Worm (Caenorhabditis elegans) whole organism, L4 larva: Measurements from ENCODE around the gene F44G4.1.

Source experiments
- F26F4.8 ChIP-seq: fragments of 200-800 bp; sonication (Bioruptor generic); conservative IDR thresholded peaks from 2 replicates; pipeline ENCODE4 v1.3.6; 2022; ENCODE audit warnings: missing genetic modification characterization, missing compliant biosample characterization
- F37D6.2 ChIP-seq: sonication (generic microtip); optimal IDR thresholded peaks from 2 replicates; lab custom pipeline; 2016; ENCODE audit warnings: mild to moderate bottlenecking, missing genetic modification characterization, missing compliant biosample characterization
- Y105C5A.15 ChIP-seq: fragments of 200-800 bp; sonication (Bioruptor generic); IDR thresholded peaks from 2 replicates; pipeline ENCODE4 v1.3.6; 2022; ENCODE audit warnings: missing genetic modification characterization, missing compliant biosample characterization
- aha-1 ChIP-seq: fragments of 150-350 bp; peaks from one replicate; lab custom pipeline; 2014; ENCODE audit warnings: missing biosample characterization, missing genetic modification characterization
- ama-1 ChIP-seq: fragments of 150-350 bp; optimal IDR thresholded peaks from 2 replicates; lab custom pipeline; 2014; ENCODE audit warnings: inconsistent platforms, mixed read lengths
- arid-1 ChIP-seq: fragments of 200-800 bp; sonication (Bioruptor generic); conservative IDR thresholded peaks from 2 replicates; pipeline ENCODE4 v1.3.6; 2022; ENCODE audit warnings: missing genetic modification reagents, missing genetic modification characterization, missing compliant biosample characterization
- attf-4 ChIP-seq: sonication (generic microtip); optimal IDR thresholded peaks from 3 replicates; lab custom pipeline; 2017; ENCODE audit warnings: missing biosample characterization, missing genetic modification characterization
- ceh-28 ChIP-seq: fragments of 150-350 bp; optimal IDR thresholded peaks from 2 replicates; lab custom pipeline; 2014; ENCODE audit warnings: missing biosample characterization, missing genetic modification reagents, missing genetic modification characterization
- ceh-62 ChIP-seq: sonication (generic microtip); optimal IDR thresholded peaks from 2 replicates; lab custom pipeline; 2017; ENCODE audit warnings: missing biosample characterization, missing genetic modification characterization
- ces-1 ChIP-seq: fragments of 150-350 bp; sonication (generic microtip); optimal IDR thresholded peaks from 4 replicates; lab custom pipeline; 2014; ENCODE audit warnings: missing biosample characterization, missing genetic modification reagents, missing genetic modification characterization
- cey-2 ChIP-seq: sonication (generic microtip); optimal IDR thresholded peaks from 3 replicates; lab custom pipeline; 2017; ENCODE audit warnings: missing genetic modification characterization, mild to moderate bottlenecking, missing compliant biosample characterization, antibody characterized with exemption, borderline replicate concordance; ENCODE audit not compliant: insufficient read depth
- ctbp-1 ChIP-seq: fragments of 200-800 bp; sonication (Bioruptor generic); IDR thresholded peaks from 2 replicates; pipeline ENCODE4 v1.3.6; 2022; ENCODE audit warnings: missing genetic modification reagents, missing genetic modification characterization, missing compliant biosample characterization
- daf-12 ChIP-seq: fragments of 150-350 bp; optimal IDR thresholded peaks from 2 replicates; lab custom pipeline; 2014; ENCODE audit warnings: missing biosample characterization, missing genetic modification reagents, missing genetic modification characterization
- daf-8 ChIP-seq: fragments of 200-800 bp; sonication (Bioruptor generic); IDR thresholded peaks from 2 replicates; pipeline ENCODE4 v1.3.6; 2022; ENCODE audit warnings: missing genetic modification characterization, missing compliant biosample characterization
- dmd-8 ChIP-seq: fragments of 200-800 bp; sonication (Bioruptor generic); IDR thresholded peaks from 2 replicates; pipeline ENCODE4 v1.3.6; 2022; ENCODE audit warnings: missing genetic modification characterization, missing compliant biosample characterization
- dmd-9 ChIP-seq: fragments of 200-800 bp; sonication (Bioruptor generic); IDR thresholded peaks from 2 replicates; pipeline ENCODE4 v1.3.6; 2022; ENCODE audit warnings: missing genetic modification reagents, missing genetic modification characterization, missing compliant biosample characterization
- dpl-1 ChIP-seq: fragments of 150-350 bp; optimal IDR thresholded peaks from 2 replicates; lab custom pipeline; 2014; ENCODE audit warnings: missing biosample characterization, missing genetic modification reagents, missing genetic modification characterization
- dve-1 ChIP-seq: sonication (generic microtip); optimal IDR thresholded peaks from 2 replicates; lab custom pipeline; 2017; ENCODE audit warnings: antibody characterized with exemption, mild to moderate bottlenecking, missing genetic modification characterization, missing compliant biosample characterization; ENCODE audit not compliant: insufficient read depth
- egl-27 ChIP-seq: sonication (generic microtip); optimal IDR thresholded peaks from 3 replicates; lab custom pipeline; 2017; ENCODE audit warnings: missing biosample characterization, missing genetic modification reagents, missing genetic modification characterization
- fos-1 ChIP-seq: fragments of 150-350 bp; optimal IDR thresholded peaks from 2 replicates; lab custom pipeline; 2014; ENCODE audit warnings: missing biosample characterization, missing genetic modification characterization
- gei-8 ChIP-seq: fragments of 200-800 bp; sonication (Bioruptor generic); optimal IDR thresholded peaks from 2 replicates; lab custom pipeline; 2018; ENCODE audit warnings: mild to moderate bottlenecking, missing genetic modification characterization, missing compliant biosample characterization
- hlh-11 ChIP-seq: fragments of 200-800 bp; sonication (Bioruptor generic); optimal IDR thresholded peaks from 2 replicates; lab custom pipeline; 2018; ENCODE audit warnings: mild to moderate bottlenecking, missing genetic modification characterization, missing compliant biosample characterization
- lin-1 ChIP-seq: fragments of 200-800 bp; sonication (Bioruptor generic); IDR thresholded peaks from 2 replicates; pipeline ENCODE4 v1.3.6; 2022; ENCODE audit warnings: missing genetic modification reagents, missing genetic modification characterization, missing compliant biosample characterization
- lin-15B ChIP-seq: fragments of 150-350 bp; sonication (generic microtip); optimal IDR thresholded peaks from 3 replicates; lab custom pipeline; 2014; ENCODE audit warnings: missing biosample characterization, missing genetic modification characterization
- lin-38 ChIP-seq: fragments of 200-800 bp; sonication (Bioruptor generic); IDR thresholded peaks from 2 replicates; pipeline ENCODE4 v1.3.6; 2022; ENCODE audit warnings: missing genetic modification reagents, missing genetic modification characterization, missing compliant biosample characterization
- lsy-2 ChIP-seq, 2 experiments: fragments of 150-350 bp in 1 of 2; sonication (generic microtip) in 1 of 2; optimal IDR thresholded peaks; 2 replicates each; lab custom pipeline; 2014 to 2017; ENCODE audit warnings: missing biosample characterization in 2 of 2, missing genetic modification characterization in 2 of 2
- madf-9 ChIP-seq: fragments of 200-800 bp; sonication (Bioruptor generic); conservative IDR thresholded peaks from 2 replicates; pipeline ENCODE4 v1.3.6; 2022; ENCODE audit warnings: missing genetic modification reagents, missing genetic modification characterization, missing compliant biosample characterization
- mxl-2 ChIP-seq: fragments of 200-800 bp; sonication (Bioruptor generic); conservative IDR thresholded peaks from 2 replicates; pipeline ENCODE4 v1.3.6; 2022; ENCODE audit warnings: missing genetic modification reagents, missing genetic modification characterization, missing compliant biosample characterization
- nhr-10 ChIP-seq: fragments of 150-350 bp; optimal IDR thresholded peaks from 2 replicates; lab custom pipeline; 2014; ENCODE audit warnings: missing biosample characterization, missing genetic modification characterization
- nhr-102 ChIP-seq: sonication (generic microtip); optimal IDR thresholded peaks from 2 replicates; lab custom pipeline; 2016; ENCODE audit warnings: mild to moderate bottlenecking, missing genetic modification characterization, moderate library complexity, missing compliant biosample characterization
- nhr-11 ChIP-seq: fragments of 150-350 bp; optimal IDR thresholded peaks from 2 replicates; lab custom pipeline; 2014; ENCODE audit warnings: missing biosample characterization, missing genetic modification characterization
- nhr-237 ChIP-seq: sonication (generic microtip); optimal IDR thresholded peaks from 2 replicates; lab custom pipeline; 2017; ENCODE audit warnings: missing biosample characterization, missing genetic modification characterization
- nhr-28 ChIP-seq: fragments of 150-350 bp; optimal IDR thresholded peaks from 2 replicates; lab custom pipeline; 2014; ENCODE audit warnings: missing biosample characterization, missing genetic modification characterization
- nhr-41 ChIP-seq: fragments of 200-800 bp; sonication (Bioruptor generic); IDR thresholded peaks from 2 replicates; pipeline ENCODE4 v1.3.6; 2022; ENCODE audit warnings: missing genetic modification reagents, missing genetic modification characterization, missing compliant biosample characterization
- nhr-48 ChIP-seq: sonication (generic microtip); optimal IDR thresholded peaks from 2 replicates; lab custom pipeline; 2016; ENCODE audit warnings: mild to moderate bottlenecking, missing genetic modification characterization, missing compliant biosample characterization
- nhr-6 ChIP-seq: fragments of 150-350 bp; optimal IDR thresholded peaks from 2 replicates; lab custom pipeline; 2014; ENCODE audit warnings: missing biosample characterization, missing genetic modification characterization
- saeg-2 ChIP-seq: fragments of 200-800 bp; sonication (Bioruptor generic); IDR thresholded peaks from 2 replicates; pipeline ENCODE4 v1.3.6; 2022; ENCODE audit warnings: missing genetic modification reagents, missing genetic modification characterization, missing compliant biosample characterization
- skn-1 ChIP-seq: fragments of 150-350 bp; optimal IDR thresholded peaks from 2 replicates; lab custom pipeline; 2014; ENCODE audit warnings: missing biosample characterization, missing genetic modification characterization
- spr-1 ChIP-seq: sonication (generic microtip); optimal IDR thresholded peaks from 2 replicates; lab custom pipeline; 2016; ENCODE audit warnings: mild to moderate bottlenecking, missing genetic modification characterization, missing compliant biosample characterization
- tag-97 ChIP-seq: fragments of 200-800 bp; sonication (Bioruptor generic); IDR thresholded peaks from 2 replicates; pipeline ENCODE4 v1.3.6; 2022; ENCODE audit warnings: missing genetic modification characterization, missing compliant biosample characterization
- tra-1 ChIP-seq: fragments of 200-800 bp; sonication (Bioruptor generic); IDR thresholded peaks from 2 replicates; pipeline ENCODE4 v1.3.6; 2022; ENCODE audit warnings: missing genetic modification reagents, missing genetic modification characterization, missing compliant biosample characterization
- unc-130 ChIP-seq: sonication (generic microtip); optimal IDR thresholded peaks from 2 replicates; lab custom pipeline; 2016; ENCODE audit warnings: missing genetic modification reagents, missing genetic modification characterization, missing compliant biosample characterization
- unc-39 ChIP-seq: sonication (generic microtip); optimal IDR thresholded peaks from 2 replicates; lab custom pipeline; 2017; ENCODE audit warnings: missing biosample characterization, missing genetic modification characterization
- unc-62 ChIP-seq, 3 experiments: fragments of 150-350 bp in 1 of 3; sonication (generic microtip); optimal IDR thresholded peaks in 2 of 3; peaks in 1 of 3; 1 replicate in 1 of 3; 2 replicates in 2 of 3; lab custom pipeline; 2014 to 2017; ENCODE audit warnings: missing biosample characterization in 3 of 3, missing genetic modification characterization in 3 of 3, missing genetic modification reagents in 3 of 3, missing genotype in 1 of 3
- vab-7 ChIP-seq: fragments of 200-800 bp; sonication (Bioruptor generic); IDR thresholded peaks from 2 replicates; pipeline ENCODE4 v1.3.6; 2022; ENCODE audit warnings: missing genetic modification reagents, missing genetic modification characterization, missing compliant biosample characterization
- zag-1 ChIP-seq: fragments of 150-350 bp; optimal IDR thresholded peaks from 2 replicates; lab custom pipeline; 2014; ENCODE audit warnings: missing biosample characterization, missing genetic modification characterization
- zfp-3 ChIP-seq: fragments of 200-800 bp; sonication (Bioruptor generic); conservative IDR thresholded peaks from 2 replicates; pipeline ENCODE4 v1.3.6; 2022; ENCODE audit warnings: missing genetic modification reagents, missing genetic modification characterization, missing compliant biosample characterization
- zip-11 ChIP-seq: fragments of 200-800 bp; sonication (Bioruptor generic); IDR thresholded peaks from 2 replicates; pipeline ENCODE4 v1.3.6; 2022; ENCODE audit warnings: missing genetic modification characterization, missing compliant biosample characterization
- zip-2 ChIP-seq: fragments of 150-350 bp; optimal IDR thresholded peaks from 2 replicates; lab custom pipeline; 2014; ENCODE audit warnings: missing biosample characterization, missing genetic modification characterization
- ztf-7 ChIP-seq: fragments of 150-350 bp; optimal IDR thresholded peaks from 2 replicates; lab custom pipeline; 2014; ENCODE audit warnings: missing biosample characterization, missing genetic modification characterization

F44G4.1 gene

DNA sequence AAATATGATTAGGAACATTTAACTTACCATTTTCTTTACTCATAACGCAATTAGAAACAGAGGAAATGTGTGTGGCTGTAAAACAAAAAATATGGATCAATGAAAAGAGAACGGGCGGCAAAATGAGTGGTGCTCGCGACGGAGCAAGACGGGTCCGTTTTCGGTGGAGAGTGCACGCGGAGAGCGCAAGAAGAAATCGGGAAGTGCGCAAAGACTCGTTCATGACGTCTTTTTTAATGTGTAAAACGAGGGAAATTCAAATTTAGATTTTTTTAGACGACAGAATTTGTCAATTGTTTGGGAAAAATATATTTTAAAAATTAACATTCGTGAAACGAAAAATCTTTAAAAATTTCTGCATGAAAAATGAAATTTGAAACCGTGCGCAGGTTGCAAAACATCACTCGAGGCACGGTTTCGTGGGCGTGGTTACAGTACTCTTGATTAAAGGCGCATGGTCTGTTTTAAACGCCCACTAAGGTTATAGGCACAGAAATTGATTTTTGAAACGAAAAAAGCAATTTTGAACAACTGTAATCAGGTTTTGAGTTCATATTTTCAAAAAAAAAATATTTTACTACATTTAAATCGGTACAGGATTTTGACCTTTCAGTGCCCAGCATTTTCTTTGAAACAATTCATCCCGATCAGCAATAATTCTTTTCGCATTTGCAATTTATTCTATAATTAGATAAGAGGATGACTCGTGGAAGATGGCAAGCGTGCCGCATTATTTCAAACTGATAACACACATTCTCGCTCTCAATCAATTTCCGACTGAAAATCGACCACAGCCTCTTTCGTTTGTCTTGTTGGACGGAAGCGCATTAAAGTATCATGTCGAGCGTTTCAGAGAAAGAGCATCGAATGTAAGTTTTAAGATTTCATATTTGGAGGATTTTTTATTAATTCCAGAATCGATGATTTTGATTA, 24.9 kb upstream of the F44G4.1 start, which contains the start of the genes szy-20 and C18E9.5 (continued):
- TF ChIP-seq lin-15B (tag; lab: Kevin White, UChicago) (no peak), daf-12 (tag; lab: Kevin White, UChicago) (no peak), nhr-28 (tag; lab: Kevin White, UChicago) (peak; percentile 20), saeg-2 (GFP tag; lab: Robert Waterston, UW) (0 out of 2 replicates have a peak, but pooled peaks have one; percentile 34), dmd-9 (no peak), vab-7 (GFP tag; lab: Robert Waterston, UW) (0 out of 2 replicates have a peak, but pooled peaks have one; percentile 13), tag-97 (GFP tag; lab: Robert Waterston, UW) (no peak), nhr-102 (peak; percentile 47), cey-2 (tag; lab: Kevin White, UChicago) (no peak), nhr-10 (tag; lab: Kevin White, UChicago) (no peak), Y105C5A.15 (GFP tag; lab: Robert Waterston, UW) (no peak), ces-1 (GFP tag; lab: Kevin White, UChicago) (no peak), nhr-48 (tag; lab: Kevin White, UChicago) (peak; percentile 14), daf-8 (no peak), nhr-41 (GFP tag; lab: Robert Waterston, UW) (no peak), skn-1 (tag; lab: Kevin White, UChicago) (no peak), unc-39 (tag; lab: Kevin White, UChicago) (no peak), arid-1 (peak; percentile 56; the same call in 1 of the 2 replicates), unc-62 (GFP tag; optimal IDR thresholded peaks at IDR 0.05 in 1 of 2; lab: Kevin White, UChicago) (peak in 1 of 2 experiments; percentile 68), unc-62 (tag; optimal IDR thresholded peaks at IDR 0.05; lab: Kevin White, UChicago) (no peak), zip-2 (no peak), gei-8 (no peak), lsy-2 (tag; optimal IDR thresholded peaks at IDR 0.05; lab: Kevin White, UChicago) (peak; percentile 9 to 92), fos-1 (tag; lab: Kevin White, UChicago) (no peak), zip-11 (GFP tag; lab: Robert Waterston, UW) (no peak), F26F4.8 (no peak), dpl-1 (GFP tag; lab: Kevin White, UChicago) (peak; percentile 96), tra-1 (no peak), hlh-11 (peak; percentile 48), aha-1 (no peak), ama-1 (lab: Kevin White, UChicago) (no peak), dmd-8 (GFP tag; lab: Robert Waterston, UW) (no peak), ztf-7 (tag; lab: Kevin White, UChicago) (no peak), madf-9 (GFP tag; lab: Robert Waterston, UW) (0 out of 2 replicates have a peak, but pooled peaks have one; percentile 14), lin-1 (GFP tag; lab: Robert Waterston, UW) (no peak), nhr-6 (tag; lab: Kevin White, UChicago) (peak; percentile 46), ceh-62 (tag; lab: Kevin White, UChicago) (no peak), F37D6.2 (tag; lab: Kevin White, UChicago) (peak; percentile 65), lin-38 (peak; percentile 75), egl-27 (tag; lab: Kevin White, UChicago) (no peak), unc-130 (GFP tag; lab: Kevin White, UChicago) (peak; percentile 55), zag-1 (tag; lab: Kevin White, UChicago) (no peak), ctbp-1 (GFP tag; lab: Robert Waterston, UW) (peak; percentile 52; the same call in 1 of the 2 replicates), nhr-237 (tag; lab: Kevin White, UChicago) (no peak), mxl-2 (GFP tag; lab: Robert Waterston, UW) (no peak), attf-4 (tag; lab: Kevin White, UChicago) (no peak), dve-1 (tag; lab: Kevin White, UChicago) (peak; percentile 60), nhr-11 (tag; lab: Kevin White, UChicago) (peak; percentile 41), ceh-28 (tag; lab: Kevin White, UChicago) (no peak), spr-1 (tag; lab: Kevin White, UChicago) (no peak), zfp-3 (GFP tag; lab: Robert Waterston, UW) (no peak)
